Worm (Caenorhabditis elegans): Measurements from ENCODE around the gene ddx-46.

DNA sequence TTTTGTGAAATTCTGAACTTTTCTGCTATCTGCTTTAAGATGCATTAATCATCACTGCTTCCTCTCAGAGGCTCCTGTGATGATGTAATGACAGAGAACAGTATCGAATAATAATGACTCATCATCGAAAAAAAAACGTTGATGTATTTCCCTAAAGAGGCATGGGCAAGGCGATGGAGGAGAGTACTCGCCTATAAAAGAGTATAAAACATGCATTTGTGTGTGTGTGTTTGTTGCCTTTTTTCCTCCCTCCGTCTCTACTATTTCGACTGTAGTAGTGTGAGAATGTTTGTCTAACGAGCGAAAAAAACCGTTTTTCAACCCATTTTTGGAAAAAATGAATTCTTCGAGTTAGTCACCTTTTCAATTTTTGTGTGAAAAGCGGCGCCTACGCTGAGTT, 24.6 kb downstream of the ddx-46 start:
- TF ChIP-seq lin-11 (tag; optimal IDR thresholded peaks at IDR 0.05) (no peak), ztf-11 (tag; optimal IDR thresholded peaks at IDR 0.05) (no peak), R02D3.7 (tag; optimal IDR thresholded peaks at IDR 0.05) (no peak), mdl-1 (tag; optimal IDR thresholded peaks at IDR 0.05) (no peak), unc-39 (tag; optimal IDR thresholded peaks at IDR 0.05) (no peak), nhr-11 (tag; optimal IDR thresholded peaks at IDR 0.05) (no peak)

All from whole organism, L2 larva.